Worm (Caenorhabditis elegans) whole organism, L1 larva: ENCODE measurements around the gene ZK938.3.

Source experiments
- C16A3.4 ChIP-seq: fragments of 150-350 bp; optimal IDR thresholded peaks from 2 replicates; lab custom pipeline; 2014; ENCODE audit warnings: missing biosample characterization, missing genetic modification characterization
- Y116A8C.19 ChIP-seq: sonication (generic microtip); optimal IDR thresholded peaks from 2 replicates; lab custom pipeline; 2016; ENCODE audit warnings: missing compliant biosample characterization, missing genetic modification characterization, borderline replicate concordance
- ama-1 ChIP-seq: fragments of 150-350 bp; optimal IDR thresholded peaks from 2 replicates; lab custom pipeline; 2014
- blmp-1 ChIP-seq: fragments of 150-350 bp; optimal IDR thresholded peaks from 2 replicates; lab custom pipeline; 2014; ENCODE audit warnings: missing biosample characterization, missing genetic modification characterization
- ceh-82 ChIP-seq, 3 experiments: fragments of 150-350 bp in 1 of 3; sonication (generic microtip) in 2 of 3; optimal IDR thresholded peaks; 2 replicates each; lab custom pipeline; 2014 to 2017; ENCODE audit warnings: missing biosample characterization in 3 of 3, missing genetic modification characterization in 3 of 3
- dpl-1 ChIP-seq, 3 experiments: fragments of 150-350 bp in 2 of 3; sonication (generic microtip) in 1 of 3; optimal IDR thresholded peaks; 2 replicates each; lab custom pipeline; 2014 to 2017; ENCODE audit warnings: missing biosample characterization in 3 of 3, missing genetic modification characterization in 3 of 3, missing genetic modification reagents in 3 of 3
- dsc-1 ChIP-seq: sonication (generic microtip); optimal IDR thresholded peaks from 2 replicates; lab custom pipeline; 2016; ENCODE audit warnings: mild to moderate bottlenecking, missing genetic modification characterization, missing compliant biosample characterization
- efl-1 ChIP-seq, 4 experiments: fragments of 150-350 bp; optimal IDR thresholded peaks in 3 of 4; peaks in 1 of 4; 1 replicate in 1 of 4; 2 replicates in 3 of 4; lab custom pipeline; 2014; ENCODE audit warnings: missing biosample characterization in 2 of 4, missing genetic modification characterization in 2 of 4, missing genetic modification reagents in 2 of 4
- efl-3 ChIP-seq: fragments of 200-800 bp; sonication (Bioruptor generic); optimal IDR thresholded peaks from 2 replicates; lab custom pipeline; 2018; ENCODE audit warnings: mild to moderate bottlenecking, missing genetic modification characterization, missing compliant biosample characterization
- egl-13 ChIP-seq: sonication (generic microtip); optimal IDR thresholded peaks from 2 replicates; lab custom pipeline; 2016; ENCODE audit warnings: missing genotype, missing genetic modification reagents, missing genetic modification characterization, missing compliant biosample characterization
- egl-27 ChIP-seq, 2 experiments: fragments of 150-350 bp in 1 of 2; sonication (generic microtip); optimal IDR thresholded peaks; 3 replicates each; lab custom pipeline; 2017 to 2018; ENCODE audit warnings: missing biosample characterization in 2 of 2, missing genetic modification characterization in 2 of 2, missing genetic modification reagents in 2 of 2
- elt-2 ChIP-seq: sonication (generic microtip); optimal IDR thresholded peaks from 2 replicates; lab custom pipeline; 2016; ENCODE audit warnings: missing genetic modification characterization, mild to moderate bottlenecking, inconsistent platforms, missing compliant biosample characterization, missing genetic modification reagents
- elt-3 ChIP-seq, 6 experiments: fragments of 150-350 bp in 1 of 6; sonication (generic microtip); optimal IDR thresholded peaks; 2 replicates each; lab custom pipeline; 2017 to 2018; ENCODE audit warnings: missing biosample characterization in 6 of 6, missing genetic modification characterization in 6 of 6, inconsistent platforms in 1 of 6
- fkh-4 ChIP-seq: sonication (generic microtip); optimal IDR thresholded peaks from 2 replicates; lab custom pipeline; 2016; ENCODE audit warnings: missing compliant biosample characterization, missing genetic modification characterization, borderline replicate concordance
- fos-1 ChIP-seq: fragments of 150-350 bp; optimal IDR thresholded peaks from 2 replicates; lab custom pipeline; 2014; ENCODE audit warnings: missing biosample characterization, missing genetic modification characterization
- grh-1 ChIP-seq: fragments of 200-800 bp; sonication (Bioruptor generic); IDR thresholded peaks from 2 replicates; pipeline ENCODE4 v1.3.6; 2022; ENCODE audit warnings: missing genetic modification reagents, missing genetic modification characterization, missing compliant biosample characterization
- hpl-2 ChIP-seq: fragments of 150-350 bp; optimal IDR thresholded peaks from 2 replicates; lab custom pipeline; 2014; ENCODE audit warnings: missing biosample characterization, missing genetic modification reagents, missing genetic modification characterization
- irx-1 ChIP-seq: sonication (generic microtip); optimal IDR thresholded peaks from 2 replicates; lab custom pipeline; 2016; ENCODE audit warnings: missing genetic modification characterization, missing compliant biosample characterization
- lin-14 ChIP-seq: fragments of 200-800 bp; sonication (Bioruptor generic); optimal IDR thresholded peaks from 2 replicates; lab custom pipeline; 2018; ENCODE audit warnings: mild to moderate bottlenecking, missing genetic modification characterization, moderate library complexity, missing compliant biosample characterization
- lin-15B ChIP-seq: fragments of 150-350 bp; sonication (generic microtip); optimal IDR thresholded peaks from 3 replicates; lab custom pipeline; 2014; ENCODE audit warnings: missing biosample characterization, missing genetic modification characterization
- lin-35 ChIP-seq, 2 experiments: fragments of 150-350 bp; optimal IDR thresholded peaks; 2 replicates each; lab custom pipeline; 2014; ENCODE audit warnings: missing biosample characterization in 2 of 2, missing genetic modification characterization in 2 of 2, missing genetic modification reagents in 2 of 2
- lin-39 ChIP-seq: fragments of 150-350 bp; optimal IDR thresholded peaks from 2 replicates; lab custom pipeline; 2014; ENCODE audit warnings: missing biosample characterization, missing genetic modification reagents, missing genetic modification characterization
- lsy-2 ChIP-seq, 2 experiments: fragments of 150-350 bp; optimal IDR thresholded peaks; 2 replicates each; lab custom pipeline; 2014; ENCODE audit warnings: missing biosample characterization in 2 of 2, missing genetic modification characterization in 2 of 2
- mab-9 ChIP-seq: fragments of 200-800 bp; sonication (Bioruptor generic); IDR thresholded peaks from 2 replicates; pipeline ENCODE4 v1.3.6; 2022; ENCODE audit warnings: missing genetic modification reagents, missing genetic modification characterization, missing compliant biosample characterization
- mdl-1 ChIP-seq, 2 experiments: fragments of 150-350 bp; optimal IDR thresholded peaks; 2 replicates each; lab custom pipeline; 2014 to 2017; ENCODE audit warnings: missing biosample characterization in 2 of 2, missing genetic modification characterization in 2 of 2, inconsistent platforms in 1 of 2
- mef-2 ChIP-seq: fragments of 150-350 bp; optimal IDR thresholded peaks from 2 replicates; lab custom pipeline; 2014; ENCODE audit warnings: missing biosample characterization, missing genetic modification characterization
- mep-1 ChIP-seq: fragments of 150-350 bp; optimal IDR thresholded peaks from 2 replicates; lab custom pipeline; 2014; ENCODE audit warnings: missing biosample characterization, missing genetic modification characterization
- nhr-11 ChIP-seq: fragments of 150-350 bp; optimal IDR thresholded peaks from 2 replicates; lab custom pipeline; 2014; ENCODE audit warnings: missing biosample characterization, missing genetic modification characterization
- nhr-12 ChIP-seq: sonication (generic microtip); optimal IDR thresholded peaks from 2 replicates; lab custom pipeline; 2017; ENCODE audit warnings: missing biosample characterization, missing genetic modification characterization
- nhr-19 ChIP-seq: fragments of 200-800 bp; sonication (Bioruptor generic); conservative IDR thresholded peaks from 2 replicates; pipeline ENCODE4 v1.3.6; 2022; ENCODE audit warnings: missing genetic modification characterization, missing compliant biosample characterization
- nhr-20 ChIP-seq: sonication (generic microtip); optimal IDR thresholded peaks from 2 replicates; lab custom pipeline; 2016; ENCODE audit warnings: mild to moderate bottlenecking, missing genetic modification characterization, missing compliant biosample characterization
- nhr-47 ChIP-seq: sonication (generic microtip); optimal IDR thresholded peaks from 2 replicates; lab custom pipeline; 2016; ENCODE audit warnings: mild to moderate bottlenecking, missing genetic modification characterization, moderate library complexity, missing compliant biosample characterization
- nhr-71 ChIP-seq: sonication (generic microtip); optimal IDR thresholded peaks from 2 replicates; lab custom pipeline; 2016; ENCODE audit warnings: mild to moderate bottlenecking, missing genetic modification characterization, moderate library complexity, missing compliant biosample characterization
- nhr-76 ChIP-seq: sonication (generic microtip); optimal IDR thresholded peaks from 2 replicates; lab custom pipeline; 2017; ENCODE audit warnings: missing biosample characterization, missing genetic modification characterization
- nhr-77 ChIP-seq: fragments of 150-350 bp; optimal IDR thresholded peaks from 2 replicates; lab custom pipeline; 2014; ENCODE audit warnings: missing biosample characterization, missing genetic modification characterization
- nhr-85 ChIP-seq: sonication (generic microtip); peaks from one replicate; lab custom pipeline; 2016; ENCODE audit warnings: missing genetic modification characterization, inconsistent platforms, missing compliant biosample characterization
- nhr-90 ChIP-seq: sonication (generic microtip); optimal IDR thresholded peaks from 2 replicates; lab custom pipeline; 2016; ENCODE audit warnings: mild to moderate bottlenecking, missing genetic modification characterization, missing compliant biosample characterization; ENCODE audit not compliant: poor library complexity
- pag-3 ChIP-seq: sonication (generic microtip); optimal IDR thresholded peaks from 2 replicates; lab custom pipeline; 2017; ENCODE audit warnings: missing genetic modification characterization, mild to moderate bottlenecking, missing compliant biosample characterization, antibody characterized with exemption, borderline replicate concordance; ENCODE audit not compliant: insufficient read depth
- rnt-1 ChIP-seq: sonication (generic microtip); optimal IDR thresholded peaks from 2 replicates; lab custom pipeline; 2016; ENCODE audit warnings: mild to moderate bottlenecking, missing genetic modification characterization, moderate library complexity, missing compliant biosample characterization
- skn-1 ChIP-seq: fragments of 150-350 bp; optimal IDR thresholded peaks from 2 replicates; lab custom pipeline; 2014; ENCODE audit warnings: missing biosample characterization, missing genetic modification characterization
- snpc-4 ChIP-seq: fragments of 150-350 bp; optimal IDR thresholded peaks from 2 replicates; lab custom pipeline; 2014; ENCODE audit warnings: missing biosample characterization, missing genetic modification characterization
- snu-23 ChIP-seq: sonication (generic microtip); optimal IDR thresholded peaks from 2 replicates; lab custom pipeline; 2016; ENCODE audit warnings: missing genetic modification characterization, missing compliant biosample characterization
- swsn-7 ChIP-seq: sonication (generic microtip); optimal IDR thresholded peaks from 2 replicates; lab custom pipeline; 2016; ENCODE audit warnings: missing genetic modification characterization, missing compliant biosample characterization
- tlp-1 ChIP-seq: fragments of 150-350 bp; optimal IDR thresholded peaks from 2 replicates; lab custom pipeline; 2014; ENCODE audit warnings: missing biosample characterization, missing genetic modification characterization
- unc-130 ChIP-seq: fragments of 150-350 bp; optimal IDR thresholded peaks from 2 replicates; lab custom pipeline; 2017; ENCODE audit warnings: missing biosample characterization, missing genetic modification characterization, inconsistent platforms
- xbp-1 ChIP-seq: sonication (generic microtip); optimal IDR thresholded peaks from 2 replicates; lab custom pipeline; 2016; ENCODE audit warnings: missing genetic modification characterization, missing compliant biosample characterization
- ztf-11 ChIP-seq, 2 experiments: sonication (generic microtip); optimal IDR thresholded peaks; 2 replicates each; lab custom pipeline; 2016 to 2017; ENCODE audit warnings: missing genetic modification characterization in 2 of 2, missing biosample characterization in 1 of 2, missing compliant biosample characterization in 1 of 2
- ztf-4 ChIP-seq: fragments of 150-350 bp; optimal IDR thresholded peaks from 2 replicates; lab custom pipeline; 2014; ENCODE audit warnings: missing biosample characterization, missing genetic modification characterization

The ZK938.3 gene

DNA sequence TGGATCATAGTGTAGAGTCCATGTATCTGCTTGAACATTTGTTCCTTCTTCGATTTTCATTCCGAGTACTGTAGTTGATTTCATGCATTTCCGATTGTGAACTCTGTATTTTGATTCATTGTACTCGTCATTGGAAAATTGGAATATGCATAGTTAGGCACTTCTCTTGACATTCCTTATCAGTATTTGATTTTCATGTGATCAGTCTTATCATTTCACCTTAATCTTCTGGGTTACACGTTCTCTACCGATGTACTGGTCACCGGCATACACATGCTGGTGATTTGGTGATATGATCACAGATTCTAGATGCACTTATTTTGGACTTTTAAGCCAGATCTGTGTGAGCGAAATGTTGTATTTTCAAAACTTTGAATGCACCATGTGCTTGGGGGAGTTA, 42.6 kb downstream of the ZK938.3 start (continued):
- no peak for TF ChIP-seq ama-1 (lab: Kevin White, UChicago)
- TF ChIP-seq nhr-47 (tag; lab: Kevin White, UChicago): no peak
- TF ChIP-seq elt-2 (tag; lab: Kevin White, UChicago): peak; percentile 95
- no peak for TF ChIP-seq skn-1
- TF ChIP-seq ceh-82 (tag; optimal IDR thresholded peaks at IDR 0.05; lab: Kevin White, UChicago): no peak

DNA sequence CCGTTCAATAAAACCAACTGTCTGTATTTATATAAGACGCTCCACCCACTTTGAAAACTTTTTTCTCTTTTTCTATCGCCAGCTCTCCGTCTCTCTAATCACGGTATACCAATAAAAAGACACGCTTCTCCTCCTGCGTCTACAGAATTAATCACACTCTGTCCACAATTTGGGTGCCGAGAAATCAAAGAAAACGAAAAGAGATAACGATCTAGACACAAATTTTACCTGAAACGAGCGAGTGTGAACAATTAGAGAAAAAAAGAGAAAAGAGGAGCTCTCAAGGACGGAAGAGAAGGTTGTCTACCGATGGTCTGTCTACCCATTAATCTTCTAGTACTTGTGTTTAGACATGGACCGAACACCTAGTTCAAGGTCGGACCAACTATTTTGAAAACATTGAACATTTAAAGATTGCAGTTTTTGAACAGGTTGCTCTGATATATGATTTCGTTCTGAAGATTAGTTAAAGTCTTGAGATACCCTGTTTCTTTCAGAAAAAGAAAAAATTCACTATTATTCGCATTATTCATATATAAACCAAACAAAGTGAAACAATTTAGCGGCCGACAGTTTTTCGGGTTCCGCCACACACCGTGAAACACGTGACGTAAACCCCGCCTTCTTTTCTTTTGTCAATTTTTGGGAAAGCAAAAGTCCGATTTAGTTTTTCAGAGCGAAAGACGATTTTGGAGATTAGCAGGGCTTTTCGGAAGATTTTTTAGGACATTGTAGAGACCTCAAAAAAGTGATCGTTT, 46.2 kb downstream of the ZK938.3 start, which contains the start of gene cyp-13A2:
Gene cyp-13A2, minus strand, starts transcription at position 235 of the 758 bp plus-strand sequence.
- no peak for TF ChIP-seq nhr-12
- TF ChIP-seq efl-1 (optimal IDR thresholded peaks at IDR 0.05; lab: Kevin White, UChicago): peak; percentile 32 to 52
- peak in 1 of 2 experiments; percentile 90 for TF ChIP-seq efl-1 (GFP tag; optimal IDR thresholded peaks at IDR 0.05 in 1 of 2; lab: Kevin White, UChicago)
- peak; percentile 82 for TF ChIP-seq nhr-71 (tag; lab: Kevin White, UChicago)
- TF ChIP-seq lsy-2 (tag; optimal IDR thresholded peaks at IDR 0.05; lab: Kevin White, UChicago): peak; percentile 47 to 62
- TF ChIP-seq snpc-4 (tag; lab: Kevin White, UChicago): peak; percentile 98
- no peak for TF ChIP-seq hpl-2
- no peak for TF ChIP-seq mef-2
- TF ChIP-seq swsn-7 (tag; lab: Kevin White, UChicago): no peak
- peak; percentile 61 for TF ChIP-seq tlp-1 (tag; lab: Kevin White, UChicago)
- peak; percentile 94 for TF ChIP-seq lin-14
- no peak for TF ChIP-seq efl-3 (GFP tag; lab: Kevin White, UChicago)
- TF ChIP-seq egl-27 (tag; optimal IDR thresholded peaks at IDR 0.05; lab: Kevin White, UChicago): peak; percentile 27 to 59
- TF ChIP-seq unc-130: no peak
- TF ChIP-seq elt-3 (tag; optimal IDR thresholded peaks at IDR 0.05; lab: Kevin White, UChicago): peak in 2 of 6 experiments; percentile 32 to 72
- no peak for TF ChIP-seq mab-9
- TF ChIP-seq nhr-11: peak; percentile 33
- no peak for TF ChIP-seq Y116A8C.19 (tag; lab: Kevin White, UChicago)
- no peak for TF ChIP-seq xbp-1 (tag; lab: Kevin White, UChicago)
- no peak for TF ChIP-seq lin-15B (tag; lab: Kevin White, UChicago)
- no peak for TF ChIP-seq dsc-1
- 0 out of 2 replicates have a peak, but pooled peaks have one; percentile 45 for TF ChIP-seq grh-1
- TF ChIP-seq dpl-1 (GFP tag; optimal IDR thresholded peaks at IDR 0.05; lab: Kevin White, UChicago): peak in 2 of 3 experiments; percentile 16 to 32
- TF ChIP-seq lin-39 (tag; lab: Kevin White, UChicago): peak; percentile 65
- TF ChIP-seq ztf-4 (tag; lab: Kevin White, UChicago): no peak
- peak; percentile 76 for TF ChIP-seq blmp-1
- peak; percentile 10 to 29 for TF ChIP-seq lin-35 (GFP tag; optimal IDR thresholded peaks at IDR 0.05; lab: Kevin White, UChicago)
- no peak for TF ChIP-seq ztf-11 (tag; optimal IDR thresholded peaks at IDR 0.05; lab: Kevin White, UChicago)
- TF ChIP-seq nhr-76 (tag; lab: Kevin White, UChicago): no peak
- peak; percentile 57 for TF ChIP-seq nhr-77 (tag; lab: Kevin White, UChicago)
- peak; percentile 23 for TF ChIP-seq irx-1 (tag; lab: Kevin White, UChicago)
- no peak for TF ChIP-seq fkh-4
- no peak for TF ChIP-seq skn-1
- TF ChIP-seq mep-1 (tag; lab: Kevin White, UChicago): peak; percentile 45
- peak; percentile 72 for TF ChIP-seq elt-2 (tag; lab: Kevin White, UChicago)
- no peak for TF ChIP-seq egl-13 (tag; lab: Kevin White, UChicago)
- peak; percentile 88 for TF ChIP-seq nhr-20 (tag; lab: Kevin White, UChicago)
- TF ChIP-seq nhr-47 (tag; lab: Kevin White, UChicago): peak; percentile 33
- peak in 1 of 2 experiments; percentile 48 for TF ChIP-seq mdl-1 (tag; optimal IDR thresholded peaks at IDR 0.05; lab: Kevin White, UChicago)
- TF ChIP-seq fos-1: peak; percentile 36
- TF ChIP-seq nhr-90 (tag; lab: Kevin White, UChicago): peak; percentile 66
- no peak for TF ChIP-seq pag-3 (tag; lab: Kevin White, UChicago)
- TF ChIP-seq nhr-85: peak; percentile 99
- peak; percentile 50 for TF ChIP-seq nhr-19
- no peak for TF ChIP-seq ceh-82 (tag; optimal IDR thresholded peaks at IDR 0.05; lab: Kevin White, UChicago)
- TF ChIP-seq snu-23 (GFP tag; lab: Kevin White, UChicago): peak; percentile 65
- peak; percentile 8 for TF ChIP-seq C16A3.4 (tag; lab: Kevin White, UChicago)
- peak; percentile 75 for TF ChIP-seq rnt-1 (tag; lab: Kevin White, UChicago)
